Fruit fly (Drosophila melanogaster) whole organism, embryonic: Measurements from ENCODE around the gene prd1.

Experiments used
- BEAF-32 ChIP-seq: fragments of 200-800 bp; sonication (Bioruptor generic); optimal IDR thresholded peaks from 3 replicates; lab custom pipeline; 2017; ENCODE audit warnings: missing biosample characterization, missing genetic modification characterization, mild to moderate bottlenecking, moderate library complexity, missing genetic modification reagents
- CG10321 ChIP-seq: fragments of 200-800 bp; sonication (Bioruptor generic); IDR thresholded peaks from 2 replicates; pipeline ENCODE4 v1.3.6; 2022; ENCODE audit warnings: missing biosample characterization, missing genetic modification characterization
- CG10654 ChIP-seq: fragments of 200-800 bp; sonication (Bioruptor generic); optimal IDR thresholded peaks from 2 replicates; lab custom pipeline; 2016; ENCODE audit warnings: missing biosample characterization, missing genetic modification characterization
- CG10979 ChIP-seq: fragments of 200-800 bp; sonication (Bioruptor generic); optimal IDR thresholded peaks from 2 replicates; lab custom pipeline; 2018; ENCODE audit warnings: missing biosample characterization, mild to moderate bottlenecking, missing genetic modification characterization, moderate library complexity
- CG12942 ChIP-seq: fragments of 200-800 bp; sonication (Bioruptor generic); optimal IDR thresholded peaks from 3 replicates; lab custom pipeline; 2016; ENCODE audit warnings: missing biosample characterization, missing genetic modification characterization
- CG14014 ChIP-seq: fragments of 200-800 bp; sonication (Bioruptor generic); IDR thresholded peaks from 2 replicates; pipeline ENCODE4 v1.3.6; 2022; ENCODE audit warnings: missing biosample characterization, missing genetic modification characterization
- CG1792 ChIP-seq: fragments of 200-800 bp; sonication (Bioruptor generic); optimal IDR thresholded peaks from 2 replicates; lab custom pipeline; 2016; ENCODE audit warnings: missing biosample characterization, missing genetic modification characterization
- CG1832 ChIP-seq: fragments of 200-800 bp; sonication (Bioruptor generic); optimal IDR thresholded peaks from 2 replicates; lab custom pipeline; 2017; ENCODE audit warnings: missing biosample characterization, mild to moderate bottlenecking, missing genetic modification characterization, inconsistent platforms
- CG18619 ChIP-seq: fragments of 200-800 bp; sonication (Bioruptor generic); optimal IDR thresholded peaks from 3 replicates; lab custom pipeline; 2017; ENCODE audit warnings: missing biosample characterization, mild to moderate bottlenecking, missing genetic modification characterization
- CG2199 ChIP-seq: fragments of 200-800 bp; sonication (Bioruptor generic); IDR thresholded peaks from 3 replicates; pipeline ENCODE4 v1.3.6; 2022; ENCODE audit warnings: missing biosample characterization, missing genetic modification characterization
- CG4820 ChIP-seq: fragments of 200-800 bp; sonication (Bioruptor generic); optimal IDR thresholded peaks from 3 replicates; lab custom pipeline; 2016; ENCODE audit warnings: missing biosample characterization, missing genetic modification characterization
- CG5245 ChIP-seq: fragments of 200-800 bp; sonication (Bioruptor generic); optimal IDR thresholded peaks from 3 replicates; lab custom pipeline; 2016; ENCODE audit warnings: missing biosample characterization, missing genetic modification characterization
- CG6175 ChIP-seq: fragments of 200-800 bp; sonication (Bioruptor generic); IDR thresholded peaks from 3 replicates; pipeline ENCODE4 v1.3.6; 2022; ENCODE audit warnings: missing biosample characterization, missing genetic modification characterization
- CG6272 ChIP-seq: fragments of 200-800 bp; sonication (Bioruptor generic); IDR thresholded peaks from 2 replicates; pipeline ENCODE4 v1.3.6; 2022; ENCODE audit warnings: missing biosample characterization, missing genetic modification characterization
- CG8765 ChIP-seq: fragments of 200-800 bp; sonication (Bioruptor generic); IDR thresholded peaks from 2 replicates; pipeline ENCODE4 v1.3.6; 2022; ENCODE audit warnings: missing biosample characterization, missing genetic modification characterization
- CG8944 ChIP-seq: fragments of 200-800 bp; sonication (Bioruptor generic); optimal IDR thresholded peaks from 3 replicates; lab custom pipeline; 2016; ENCODE audit warnings: missing biosample characterization, missing genetic modification characterization
- Dad ChIP-seq: fragments of 200-800 bp; sonication (Bioruptor generic); optimal IDR thresholded peaks from 3 replicates; lab custom pipeline; 2016; ENCODE audit warnings: missing biosample characterization, missing genetic modification characterization
- Dbx ChIP-seq: fragments of 200-800 bp; sonication (Bioruptor generic); IDR thresholded peaks from 3 replicates; pipeline ENCODE4 v1.3.6; 2022; ENCODE audit warnings: missing biosample characterization, missing genetic modification characterization
- Drgx ChIP-seq: fragments of 200-800 bp; sonication (Bioruptor generic); IDR thresholded peaks from 2 replicates; pipeline ENCODE4 v1.3.6; 2022; ENCODE audit warnings: missing biosample characterization, missing genetic modification characterization
- E2f1 ChIP-seq: fragments of 200-800 bp; sonication (Bioruptor generic); IDR thresholded peaks from 2 replicates; pipeline ENCODE4 v1.3.6; 2022; ENCODE audit warnings: missing biosample characterization, missing genetic modification characterization
- E2f2 ChIP-seq: fragments of 200-800 bp; sonication (Bioruptor generic); IDR thresholded peaks from 2 replicates; pipeline ENCODE4 v1.3.6; 2022; ENCODE audit warnings: missing biosample characterization, missing genetic modification characterization
- Gsc ChIP-seq: fragments of 200-800 bp; sonication (Bioruptor generic); IDR thresholded peaks from 2 replicates; pipeline ENCODE4 v1.3.6; 2022; ENCODE audit warnings: missing biosample characterization, missing genetic modification characterization
- Gug ChIP-seq: fragments of 200-800 bp; sonication (Bioruptor generic); IDR thresholded peaks from 4 replicates; pipeline ENCODE4 v1.3.6; 2022; ENCODE audit warnings: missing biosample characterization, missing genetic modification characterization
- HLH3B ChIP-seq: fragments of 200-800 bp; sonication (Bioruptor generic); IDR thresholded peaks from 2 replicates; pipeline ENCODE4 v1.3.6; 2022; ENCODE audit warnings: missing biosample characterization, missing genetic modification characterization
- Hmx ChIP-seq: fragments of 200-800 bp; sonication (Bioruptor generic); optimal IDR thresholded peaks from 2 replicates; lab custom pipeline; 2016; ENCODE audit warnings: missing biosample characterization, missing genetic modification characterization
- Opbp ChIP-seq: fragments of 200-800 bp; sonication (Bioruptor generic); IDR thresholded peaks from 3 replicates; pipeline ENCODE4 v1.3.6; 2022; ENCODE audit warnings: missing biosample characterization, missing genetic modification characterization; ENCODE audit not compliant: partially characterized antibody
- Pdp1 ChIP-seq, 2 experiments: fragments of 200-800 bp; sonication (Bioruptor generic); optimal IDR thresholded peaks; 3 replicates each; lab custom pipeline; 2016; ENCODE audit warnings: missing biosample characterization in 2 of 2, missing genetic modification characterization in 2 of 2, mild to moderate bottlenecking in 1 of 2, moderate library complexity in 1 of 2
- Sry-β ChIP-seq: fragments of 200-800 bp; sonication (Bioruptor generic); optimal IDR thresholded peaks from 2 replicates; lab custom pipeline; 2018; ENCODE audit warnings: missing biosample characterization, mild to moderate bottlenecking, missing genetic modification characterization, moderate library complexity
- amos ChIP-seq: fragments of 200-800 bp; sonication (Bioruptor generic); IDR thresholded peaks from 2 replicates; pipeline ENCODE4 v1.3.6; 2022; ENCODE audit warnings: missing biosample characterization, missing genetic modification characterization; ENCODE audit not compliant: partially characterized antibody
- bbx ChIP-seq: fragments of 200-800 bp; sonication (Bioruptor generic); IDR thresholded peaks from 2 replicates; pipeline ENCODE4 v1.3.6; 2022; ENCODE audit warnings: missing biosample characterization, missing genetic modification characterization; ENCODE audit not compliant: partially characterized antibody
- bowl ChIP-seq: fragments of 200-800 bp; sonication (Bioruptor generic); IDR thresholded peaks from 2 replicates; pipeline ENCODE4 v1.3.6; 2022; ENCODE audit warnings: missing biosample characterization, missing genetic modification characterization
- chinmo ChIP-seq: fragments of 200-800 bp; sonication (Bioruptor generic); IDR thresholded peaks from 4 replicates; pipeline ENCODE4 v1.3.6; 2022; ENCODE audit warnings: missing biosample characterization, missing genetic modification characterization; ENCODE audit not compliant: partially characterized antibody
- esg ChIP-seq: fragments of 200-800 bp; sonication (Bioruptor generic); conservative IDR thresholded peaks from 2 replicates; pipeline ENCODE4 v1.3.6; 2022; ENCODE audit warnings: missing biosample characterization, missing genetic modification characterization
- fd96Cb ChIP-seq: fragments of 200-800 bp; sonication (Bioruptor generic); optimal IDR thresholded peaks from 2 replicates; lab custom pipeline; 2018; ENCODE audit warnings: missing biosample characterization, mild to moderate bottlenecking, missing genetic modification characterization, moderate library complexity
- jumu ChIP-seq: fragments of 200-800 bp; sonication (Bioruptor generic); optimal IDR thresholded peaks from 3 replicates; lab custom pipeline; 2016; ENCODE audit warnings: missing biosample characterization, missing genetic modification characterization
- kni ChIP-seq: fragments of 200-800 bp; sonication (Bioruptor generic); optimal IDR thresholded peaks from 3 replicates; lab custom pipeline; 2017; ENCODE audit warnings: mild to moderate bottlenecking, missing biosample characterization, missing genetic modification reagents, missing genetic modification characterization
- lbe ChIP-seq: fragments of 200-800 bp; sonication (Bioruptor generic); optimal IDR thresholded peaks from 2 replicates; lab custom pipeline; 2016; ENCODE audit warnings: missing biosample characterization, mild to moderate bottlenecking, missing genetic modification characterization
- pho ChIP-seq: fragments of 200-800 bp; sonication (Bioruptor generic); optimal IDR thresholded peaks from 2 replicates; lab custom pipeline; 2016; ENCODE audit warnings: missing biosample characterization, missing genetic modification characterization
- prd ChIP-seq, 3 experiments: fragments of >200 bp in 2 of 3; fragments of 200-800 bp in 1 of 3; sonication (Bioruptor generic) in 1 of 3; optimal IDR thresholded peaks in 2 of 3; IDR thresholded peaks in 1 of 3; 2 replicates in 2 of 3; 3 replicates in 1 of 3; pipeline versions ENCODE4 v1.3.6 to Lab custom; 2017 to 2022; ENCODE audit warnings: missing biosample characterization in 1 of 3, missing genetic modification characterization in 1 of 3
- pum ChIP-seq: fragments of 200-800 bp; sonication (Bioruptor generic); optimal IDR thresholded peaks from 2 replicates; lab custom pipeline; 2016; ENCODE audit warnings: missing biosample characterization, missing genetic modification characterization
- ranshi ChIP-seq: fragments of 200-800 bp; sonication (Bioruptor generic); IDR thresholded peaks from 2 replicates; pipeline ENCODE4 v1.3.6; 2022; ENCODE audit warnings: missing biosample characterization, missing genetic modification characterization
- sens-2 ChIP-seq: fragments of 200-800 bp; sonication (Bioruptor generic); IDR thresholded peaks from 2 replicates; pipeline ENCODE4 v1.3.6; 2022; ENCODE audit warnings: missing biosample characterization, missing genetic modification characterization
- shn ChIP-seq: fragments of 200-800 bp; sonication (Bioruptor generic); optimal IDR thresholded peaks from 3 replicates; lab custom pipeline; 2016; ENCODE audit warnings: missing biosample characterization, missing genetic modification characterization
- sisA ChIP-seq: fragments of 200-800 bp; sonication (Bioruptor generic); IDR thresholded peaks from 2 replicates; pipeline ENCODE4 v1.3.6; 2022; ENCODE audit warnings: missing biosample characterization, missing genetic modification characterization
- slbo ChIP-seq: fragments of 200-800 bp; sonication (Bioruptor generic); IDR thresholded peaks from 2 replicates; pipeline ENCODE4 v1.3.6; 2022; ENCODE audit warnings: missing biosample characterization, missing genetic modification characterization
- sna ChIP-seq: fragments of 200-800 bp; sonication (Bioruptor generic); IDR thresholded peaks from 2 replicates; pipeline ENCODE4 v1.3.6; 2022; ENCODE audit warnings: missing biosample characterization, missing genetic modification characterization; ENCODE audit not compliant: partially characterized antibody
- tin ChIP-seq: fragments of 200-800 bp; sonication (Bioruptor generic); optimal IDR thresholded peaks from 3 replicates; lab custom pipeline; 2016; ENCODE audit warnings: missing biosample characterization, missing genetic modification characterization
- trem ChIP-seq: fragments of 200-800 bp; optimal IDR thresholded peaks from 3 replicates; lab custom pipeline; 2019; ENCODE audit warnings: missing biosample characterization, mild to moderate bottlenecking, missing genetic modification characterization, moderate library complexity
- tx ChIP-seq: fragments of 200-800 bp; sonication (Bioruptor generic); optimal IDR thresholded peaks from 2 replicates; lab custom pipeline; 2016; ENCODE audit warnings: missing biosample characterization, missing genetic modification characterization

Gene prd1

dm6 chr3R:11779357-11780018, 7.3 kb downstream of the prd1 start (continued):
- TF ChIP-seq CG5245 (GFP tag; lab: Kevin White, UChicago) (peak; percentile 50), CG6272 (GFP tag; lab: Robert Waterston, UW) (no peak; the same call in 1 of the 2 replicates), Pdp1 (GFP tag; optimal IDR thresholded peaks at IDR 0.05; lab: Kevin White, UChicago) (peak; percentile 65 to 74), CG10321 (GFP tag; lab: Robert Waterston, UW) (no peak), CG6175 (GFP tag; lab: Robert Waterston, UW) (no peak), pum (peak; percentile 39), tx (GFP tag; lab: Kevin White, UChicago) (peak; percentile 25), Hmx (GFP tag; lab: Kevin White, UChicago) (peak; percentile 37), trem (peak; percentile 81), tin (GFP tag; lab: Kevin White, UChicago) (peak; percentile 68), fd96Cb (peak; percentile 92), BEAF-32 (no peak), CG10654 (GFP tag; lab: Kevin White, UChicago) (peak; percentile 64), CG18619 (peak; percentile 63), bowl (GFP tag; lab: Robert Waterston, UW) (no peak), jumu (peak; percentile 28), esg (GFP tag; lab: Robert Waterston, UW) (peak; percentile 28; the same call in 1 of the 2 replicates), shn (peak; percentile 48), CG8944 (GFP tag; lab: Kevin White, UChicago) (peak; percentile 56)

- TF ChIP-seq CG1832 (GFP tag; lab: Kevin White, UChicago) (no peak), Dbx (GFP tag; lab: Robert Waterston, UW) (0 out of 3 replicates have a peak, but pooled peaks have one; percentile 9), Gug (GFP tag; lab: Robert Waterston, UW) (peak; percentile 63; the same call in 3 of the 4 replicates), chinmo (GFP tag; lab: Robert Waterston, UW) (peak; percentile 85; the same call in 2 of the 4 replicates), Gsc (no peak), E2f1 (GFP tag; lab: Robert Waterston, UW) (no peak), CG10979 (tag; lab: Kevin White, UChicago) (no peak), CG1792 (GFP tag; lab: Kevin White, UChicago) (no peak), CG12942 (GFP tag; lab: Kevin White, UChicago) (no peak), CG14014 (GFP tag; lab: Robert Waterston, UW) (no peak), amos (GFP tag; lab: Robert Waterston, UW) (peak; percentile 25; the same call in 1 of the 2 replicates), CG4820 (no peak), sens-2 (GFP tag; lab: Robert Waterston, UW) (no peak), Drgx (peak; percentile 57; the same call in 1 of the 2 replicates), ranshi (peak; percentile 53), E2f2 (GFP tag; lab: Robert Waterston, UW) (0 out of 2 replicates have a peak, but pooled peaks have one; percentile 6), CG2199 (GFP tag; lab: Robert Waterston, UW) (0 out of 3 replicates have a peak, but pooled peaks have one; percentile 52), slbo (GFP tag; lab: Robert Waterston, UW) (peak; percentile 28; the same call in 1 of the 2 replicates), bbx (GFP tag; lab: Robert Waterston, UW) (0 out of 2 replicates have a peak, but pooled peaks have one; percentile 20), lbe (GFP tag; lab: Kevin White, UChicago) (no peak), prd (optimal IDR thresholded peaks at IDR 0.05; lab: Kevin White, UChicago) (no peak), prd (GFP tag; IDR thresholded peaks at IDR 0.05; lab: Robert Waterston, UW) (peak; percentile 26; the same call in 1 of the 3 replicates), Opbp (GFP tag; lab: Robert Waterston, UW) (peak; percentile 34; the same call in 1 of the 3 replicates), sna (0 out of 2 replicates have a peak, but pooled peaks have one; percentile 20), sisA (GFP tag; lab: Robert Waterston, UW) (peak; percentile 37; the same call in 1 of the 2 replicates), CG8765 (GFP tag; lab: Robert Waterston, UW) (peak; percentile 49; the same call in 1 of the 2 replicates), HLH3B (peak; percentile 53), kni (GFP tag; lab: Kevin White, UChicago) (peak; percentile 49), Sry-β (GFP tag; lab: Kevin White, UChicago) (no peak), pho (no peak), Dad (no peak)
Measured at dm6 chr3R:11778879-11779278, 7.9 kb downstream of the prd1 start.
